Worm (Caenorhabditis elegans): ENCODE results near the gene irld-9.

The irld-9 gene

DNA sequence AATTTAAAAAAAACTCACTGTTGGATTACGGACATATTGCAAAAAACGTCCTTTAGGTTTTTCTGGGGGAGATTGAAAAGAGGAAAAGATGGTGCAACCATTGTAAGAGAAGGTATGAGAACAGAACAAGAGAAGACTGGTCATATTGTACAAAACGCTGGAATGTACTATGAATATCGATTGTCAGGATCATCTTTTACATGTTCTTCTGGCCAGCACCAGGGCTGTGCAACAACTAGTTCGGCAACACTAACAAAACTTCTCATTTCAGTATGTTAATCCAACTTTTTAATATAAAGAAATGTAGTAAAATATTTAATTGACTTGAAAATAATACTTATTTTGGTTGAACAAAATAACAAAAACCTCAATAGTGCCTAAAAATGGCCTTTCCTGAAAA is 35.4 kb downstream of the irld-9 start, which contains the start of gene fbxb-47:
TSS of gene fbxb-47 (minus strand) at position 101 of the 400 bp plus-strand sequence.
- TF ChIP-seq unc-62 (GFP tag; optimal IDR thresholded peaks at IDR 0.05) = no peak

DNA sequence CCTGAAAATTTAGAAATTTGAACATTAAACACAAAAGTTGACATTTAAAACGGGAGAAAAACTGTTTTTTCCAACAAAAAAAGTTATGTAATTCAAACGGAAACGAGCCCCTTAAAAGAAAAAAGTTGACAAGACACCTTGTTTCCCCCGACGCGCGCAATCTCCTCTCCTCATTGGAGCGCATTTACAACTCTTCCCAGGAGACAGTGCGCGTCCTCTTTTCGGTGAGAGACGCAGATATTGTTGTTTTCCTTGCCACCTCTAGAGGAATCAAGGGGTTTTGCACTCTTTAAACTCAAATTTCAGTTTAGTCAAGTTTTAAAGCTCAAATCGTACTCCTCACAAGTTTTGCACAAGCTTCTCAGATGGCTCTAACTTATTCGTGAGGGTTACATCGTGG is 42.9 kb downstream of the irld-9 start, which contains the start of gene F58E1.13:
TSS of gene F58E1.13 (minus strand) at position 12 of the 400 bp plus-strand sequence.
- TF ChIP-seq unc-62 (GFP tag; optimal IDR thresholded peaks at IDR 0.05) = no peak

DNA sequence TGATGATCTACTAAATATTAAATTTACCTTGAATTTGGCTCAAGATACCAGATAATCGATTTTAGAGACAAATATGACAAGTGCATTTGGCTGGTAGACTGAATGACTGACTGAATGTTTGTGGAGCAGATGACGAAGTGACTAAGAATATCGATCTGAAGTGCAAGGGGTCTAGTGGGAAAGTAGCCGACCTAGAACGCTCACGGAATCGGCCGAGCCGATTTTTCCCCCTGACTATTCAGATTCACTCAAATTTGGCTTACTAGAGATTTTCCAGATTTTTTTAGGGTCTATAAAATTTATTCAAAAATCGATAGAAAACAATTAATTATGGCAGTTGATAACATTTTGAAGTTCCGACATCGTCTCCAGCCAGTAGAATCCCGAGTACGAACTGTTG is 44.2 kb downstream of the irld-9 start, which contains the start of gene fbxc-26:
TSS of gene fbxc-26 (minus strand) at position 101 of the 400 bp plus-strand sequence.
- TF ChIP-seq unc-62 (GFP tag; optimal IDR thresholded peaks at IDR 0.05) = no peak

DNA sequence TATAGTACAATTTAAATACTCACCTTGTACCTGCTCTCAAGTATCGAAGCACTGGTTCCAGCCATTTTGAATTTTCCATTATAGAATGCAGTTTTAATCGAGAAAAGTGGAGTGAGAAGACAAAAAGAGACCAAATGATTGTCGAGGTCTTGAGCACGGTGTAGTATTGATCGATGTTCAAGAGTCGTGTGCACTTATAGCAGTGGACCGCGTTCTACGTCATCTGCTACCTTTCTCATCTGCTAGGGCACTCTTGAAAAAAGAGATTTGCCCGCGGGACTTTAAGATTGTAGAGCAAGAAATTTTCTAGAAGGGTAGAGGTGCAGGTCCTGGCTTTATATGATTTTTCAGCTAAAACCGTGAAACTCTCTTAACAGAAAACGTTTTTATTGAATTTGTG is 45.9 kb downstream of the irld-9 start, which contains the start of gene fbxc-21:
TSS of gene fbxc-21 (minus strand) at position 101 of the 400 bp plus-strand sequence.
- TF ChIP-seq unc-62 (GFP tag; optimal IDR thresholded peaks at IDR 0.05) = no peak

DNA sequence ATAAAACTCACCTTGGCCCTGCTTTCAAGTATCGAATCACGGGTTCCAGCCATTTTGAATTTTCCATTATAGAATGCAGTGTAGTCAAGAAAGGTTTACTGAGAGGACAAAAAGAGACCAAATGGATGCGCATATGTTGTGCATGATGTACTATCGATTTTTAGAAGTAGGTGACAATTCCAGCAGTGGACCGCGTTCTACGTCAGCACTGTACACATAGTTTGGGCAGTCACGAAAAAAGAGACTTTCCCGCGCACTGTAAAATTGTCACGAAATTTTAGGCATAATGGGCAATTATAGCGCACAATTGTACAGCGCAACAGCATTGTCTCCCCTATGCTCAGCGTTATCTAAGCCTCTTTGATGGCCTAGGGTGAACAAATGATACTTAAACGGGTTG is 47.7 kb downstream of the irld-9 start, which contains the start of gene fbxc-22:
TSS of gene fbxc-22 (minus strand) at position 101 of the 400 bp plus-strand sequence.
- no peak for TF ChIP-seq unc-62 (GFP tag; optimal IDR thresholded peaks at IDR 0.05)

DNA sequence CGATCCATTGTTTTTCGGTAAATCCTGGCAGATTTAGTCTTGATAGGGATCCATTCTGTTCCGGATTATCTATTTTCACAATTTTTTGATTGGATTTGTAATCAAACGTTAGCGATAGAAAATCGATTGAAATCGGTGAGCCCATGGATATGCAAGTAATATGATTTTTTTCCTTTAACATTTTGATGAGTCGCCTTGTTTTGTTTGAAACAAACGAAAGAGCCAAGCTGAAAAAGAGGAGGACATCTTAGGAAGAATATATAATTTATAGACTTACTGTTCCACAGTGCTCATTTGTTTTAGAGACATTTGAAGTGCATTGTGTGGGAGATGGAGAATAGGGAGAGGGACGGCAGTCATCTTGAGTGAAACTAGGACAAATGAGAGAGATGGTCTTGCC is 49.9 kb downstream of the irld-9 start, which contains the start of the genes fbxb-18 and fbxb-19:
TSS of gene fbxb-18 (minus strand) at position 101 of the 400 bp plus-strand sequence.
TSS of gene fbxb-19 (minus strand) at position 369 of the 400 bp plus-strand sequence.
- TF ChIP-seq unc-62 (GFP tag; optimal IDR thresholded peaks at IDR 0.05) = no peak

Data from whole organism, dauer.